Worm (Caenorhabditis elegans): ENCODE data around the gene F32D8.11.

DNA sequence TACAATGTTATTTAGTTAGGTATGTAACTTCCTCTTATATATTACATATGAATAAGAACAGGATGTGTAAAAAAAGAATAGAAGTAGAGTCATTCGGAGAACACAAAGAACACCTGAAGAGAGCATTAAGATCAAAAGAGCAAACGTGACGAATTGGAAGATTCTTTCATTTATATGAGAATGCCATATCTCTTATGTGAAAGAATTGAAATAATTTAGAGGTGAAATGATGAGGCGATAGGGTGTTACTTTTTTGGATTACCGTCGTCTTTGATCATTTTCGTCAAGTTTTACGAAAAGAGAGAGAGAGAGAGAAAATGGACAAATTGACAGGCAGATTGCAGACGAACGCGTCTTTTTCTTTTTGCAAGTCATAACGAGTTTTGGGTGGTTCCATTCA is 12.4 kb downstream of the F32D8.11 start:
- TF ChIP-seq fos-1 (tag; optimal IDR thresholded peaks at IDR 0.05) (no peak), ztf-7 (tag; optimal IDR thresholded peaks at IDR 0.05) (no peak), aly-2 (tag; optimal IDR thresholded peaks at IDR 0.05) (no peak), unc-39 (tag; optimal IDR thresholded peaks at IDR 0.05) (no peak), egl-27 (tag; optimal IDR thresholded peaks at IDR 0.05) (no peak), saeg-2 (GFP tag; IDR thresholded peaks at IDR 0.05) (no peak), nhr-77 (tag; optimal IDR thresholded peaks at IDR 0.05) (no peak), lin-39 (tag; optimal IDR thresholded peaks at IDR 0.05) (no peak), pqm-1 (tag; optimal IDR thresholded peaks at IDR 0.05) (no peak), ztf-11 (tag; optimal IDR thresholded peaks at IDR 0.05) (no peak)
